Fruit fly (Drosophila melanogaster): ENCODE results near the gene aspr.

DNA sequence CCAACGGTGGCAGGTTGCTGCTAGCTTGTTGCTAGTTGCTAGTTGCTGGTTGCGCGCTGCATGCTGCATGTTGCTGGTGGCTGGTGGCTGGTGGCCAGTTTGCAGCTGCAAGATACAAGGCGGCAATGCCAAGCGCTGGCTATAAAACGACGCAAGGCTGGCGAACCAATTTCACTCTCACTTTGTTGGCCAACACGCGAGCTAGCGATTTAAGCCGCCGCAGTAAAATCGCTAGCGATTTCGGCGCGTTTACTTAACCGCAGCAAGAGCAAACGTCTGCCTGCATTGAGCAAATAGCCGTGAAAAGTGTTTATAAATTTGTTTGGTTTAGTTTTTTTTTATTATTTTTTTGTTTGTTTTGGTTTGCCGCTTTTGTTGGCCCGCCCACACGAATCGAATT, 14.5 kb upstream of the aspr start, which contains the start of gene CG15322:
- no peak for TF ChIP-seq fd96Ca (GFP tag; IDR thresholded peaks at IDR 0.05)
- no peak for TF ChIP-seq EcR (GFP tag; optimal IDR thresholded peaks at IDR 0.05)
- no peak for TF ChIP-seq Pif1A (GFP tag; optimal IDR thresholded peaks at IDR 0.05)

Measured in whole organism, pupa.